Worm (Caenorhabditis elegans) whole organism, late embryonic: ENCODE results near the gene taf-13.
A peak's percentile ranks its signal among the peaks of the same experiment; 100 is the strongest.

Experiments
- C08G9.2 ChIP-seq: sonication (generic microtip); optimal IDR thresholded peaks from 2 replicates; lab custom pipeline; 2016; ENCODE audit warnings: mild to moderate bottlenecking, missing genetic modification characterization, moderate library complexity, missing compliant biosample characterization
- K02D7.2 ChIP-seq: sonication (generic microtip); optimal IDR thresholded peaks from 2 replicates; lab custom pipeline; 2017; ENCODE audit warnings: mild to moderate bottlenecking, missing genetic modification characterization, missing compliant biosample characterization
- T23F11.4 ChIP-seq: fragments of 200-800 bp; sonication (Bioruptor generic); optimal IDR thresholded peaks from 2 replicates; lab custom pipeline; 2018; ENCODE audit warnings: mild to moderate bottlenecking, missing genetic modification characterization, missing compliant biosample characterization
- Y22D7AL.16 ChIP-seq: sonication (generic microtip); optimal IDR thresholded peaks from 2 replicates; lab custom pipeline; 2016; ENCODE audit warnings: missing genetic modification characterization, missing compliant biosample characterization
- ahr-1 ChIP-seq: sonication (generic microtip); optimal IDR thresholded peaks from 2 replicates; lab custom pipeline; 2016; ENCODE audit warnings: missing genetic modification characterization, missing compliant biosample characterization
- ceh-22 ChIP-seq: sonication (generic microtip); optimal IDR thresholded peaks from 2 replicates; lab custom pipeline; 2017; ENCODE audit warnings: missing biosample characterization, missing genetic modification characterization
- ceh-24 ChIP-seq: sonication (generic microtip); optimal IDR thresholded peaks from 2 replicates; lab custom pipeline; 2016; ENCODE audit warnings: mild to moderate bottlenecking, missing genetic modification characterization, missing compliant biosample characterization
- ceh-30 ChIP-seq: fragments of 150-350 bp; optimal IDR thresholded peaks from 2 replicates; lab custom pipeline; 2014; ENCODE audit warnings: missing biosample characterization, missing genetic modification characterization
- ceh-48 ChIP-seq: sonication (generic microtip); optimal IDR thresholded peaks from 2 replicates; lab custom pipeline; 2016; ENCODE audit warnings: missing genetic modification characterization, inconsistent platforms, missing compliant biosample characterization
- dve-1 ChIP-seq: sonication (generic microtip); optimal IDR thresholded peaks from 2 replicates; lab custom pipeline; 2017; ENCODE audit warnings: antibody characterized with exemption, mild to moderate bottlenecking, missing genetic modification characterization, missing compliant biosample characterization
- elt-2 ChIP-seq: sonication (generic microtip); optimal IDR thresholded peaks from 2 replicates; lab custom pipeline; 2016; ENCODE audit warnings: missing genetic modification reagents, missing genetic modification characterization, missing compliant biosample characterization
- fax-1 ChIP-seq: sonication (generic microtip); optimal IDR thresholded peaks from 2 replicates; lab custom pipeline; 2016; ENCODE audit warnings: missing genotype, missing genetic modification characterization, missing compliant biosample characterization
- fkh-10 ChIP-seq: fragments of 150-350 bp; optimal IDR thresholded peaks from 2 replicates; lab custom pipeline; 2014; ENCODE audit warnings: missing biosample characterization, missing genetic modification reagents, missing genetic modification characterization
- fkh-6 ChIP-seq: sonication (generic microtip); optimal IDR thresholded peaks from 2 replicates; lab custom pipeline; 2016; ENCODE audit warnings: missing genetic modification characterization, missing compliant biosample characterization
- hlh-13 ChIP-seq: fragments of 200-800 bp; sonication (Bioruptor generic); optimal IDR thresholded peaks from 2 replicates; lab custom pipeline; 2018; ENCODE audit warnings: mild to moderate bottlenecking, missing genetic modification characterization, missing compliant biosample characterization
- hlh-8 ChIP-seq: sonication (generic microtip); optimal IDR thresholded peaks from 2 replicates; lab custom pipeline; 2016; ENCODE audit warnings: missing genotype, missing genetic modification characterization, missing compliant biosample characterization
- lim-6 ChIP-seq: sonication (generic microtip); optimal IDR thresholded peaks from 2 replicates; lab custom pipeline; 2016; ENCODE audit warnings: missing genetic modification characterization, missing compliant biosample characterization
- nfya-1 ChIP-seq: sonication (generic microtip); optimal IDR thresholded peaks from 2 replicates; lab custom pipeline; 2017; ENCODE audit warnings: missing genetic modification characterization, mild to moderate bottlenecking, missing compliant biosample characterization, antibody characterized with exemption, moderate library complexity
- nhr-232 ChIP-seq: sonication (generic microtip); optimal IDR thresholded peaks from 2 replicates; lab custom pipeline; 2016; ENCODE audit warnings: missing genetic modification characterization, missing compliant biosample characterization
- pat-9 ChIP-seq: fragments of 200-800 bp; sonication (Bioruptor generic); optimal IDR thresholded peaks from 2 replicates; lab custom pipeline; 2018; ENCODE audit warnings: mild to moderate bottlenecking, missing genetic modification characterization, moderate library complexity, missing compliant biosample characterization
- pax-1 ChIP-seq: fragments of 150-350 bp; optimal IDR thresholded peaks from 2 replicates; lab custom pipeline; 2014; ENCODE audit warnings: missing biosample characterization, missing genetic modification characterization
- pha-4 ChIP-seq: fragments of 150-350 bp; optimal IDR thresholded peaks from 2 replicates; lab custom pipeline; 2018; ENCODE audit warnings: missing biosample characterization, missing genetic modification reagents, missing genetic modification characterization
- ref-2 ChIP-seq: sonication (generic microtip); optimal IDR thresholded peaks from 2 replicates; lab custom pipeline; 2016; ENCODE audit warnings: missing genetic modification characterization, missing compliant biosample characterization
- tbx-2 ChIP-seq: sonication (generic microtip); optimal IDR thresholded peaks from 2 replicates; lab custom pipeline; 2016; ENCODE audit warnings: missing genetic modification characterization, missing compliant biosample characterization
- tbx-7 ChIP-seq: sonication (generic microtip); optimal IDR thresholded peaks from 2 replicates; lab custom pipeline; 2016; ENCODE audit warnings: missing genotype, missing genetic modification characterization, missing compliant biosample characterization
- unc-3 ChIP-seq, 2 experiments: fragments of 200-800 bp in 1 of 2; sonication (Bioruptor generic) in 1 of 2; sonication (generic microtip) in 1 of 2; conservative IDR thresholded peaks in 1 of 2; optimal IDR thresholded peaks in 1 of 2; 2 replicates each; pipeline versions ENCODE4 v1.3.6 to Lab custom; 2016 to 2022; ENCODE audit warnings: missing compliant biosample characterization in 2 of 2, missing genetic modification characterization in 2 of 2, missing genetic modification reagents in 1 of 2
- unc-42 ChIP-seq: sonication (generic microtip); optimal IDR thresholded peaks from 2 replicates; lab custom pipeline; 2016; ENCODE audit warnings: missing genotype, missing genetic modification characterization, missing compliant biosample characterization
- unc-86 ChIP-seq: sonication (generic microtip); optimal IDR thresholded peaks from 2 replicates; lab custom pipeline; 2016; ENCODE audit warnings: missing genetic modification characterization, missing compliant biosample characterization
- zip-5 ChIP-seq: sonication (generic microtip); optimal IDR thresholded peaks from 2 replicates; lab custom pipeline; 2016; ENCODE audit warnings: missing genetic modification characterization, missing compliant biosample characterization
- ztf-16 ChIP-seq: sonication (generic microtip); optimal IDR thresholded peaks from 2 replicates; lab custom pipeline; 2017; ENCODE audit warnings: missing genetic modification characterization, missing compliant biosample characterization

taf-13 gene

DNA sequence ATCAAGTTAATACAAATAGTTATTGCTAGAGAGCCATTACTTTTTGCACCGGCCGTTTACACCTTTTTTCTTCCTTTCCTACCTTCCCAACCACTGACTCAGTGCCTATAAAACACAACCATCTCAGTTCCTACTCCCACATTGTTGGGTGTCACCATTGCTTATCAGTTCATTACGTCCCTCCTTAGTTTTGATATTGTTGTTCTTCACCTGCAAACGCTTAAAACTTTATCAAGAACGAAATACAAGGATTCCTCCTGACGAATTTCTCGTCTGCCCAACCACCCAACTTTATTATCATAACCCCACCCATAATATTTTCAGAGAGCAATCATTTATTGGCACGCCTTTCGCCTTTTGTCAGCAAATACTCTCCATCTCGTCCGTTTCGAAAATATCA lies 21.7 kb upstream of the taf-13 start:
- no peak for TF ChIP-seq nhr-232
- peak; percentile 37 for TF ChIP-seq elt-2 (tag; lab: Kevin White, UChicago)

DNA sequence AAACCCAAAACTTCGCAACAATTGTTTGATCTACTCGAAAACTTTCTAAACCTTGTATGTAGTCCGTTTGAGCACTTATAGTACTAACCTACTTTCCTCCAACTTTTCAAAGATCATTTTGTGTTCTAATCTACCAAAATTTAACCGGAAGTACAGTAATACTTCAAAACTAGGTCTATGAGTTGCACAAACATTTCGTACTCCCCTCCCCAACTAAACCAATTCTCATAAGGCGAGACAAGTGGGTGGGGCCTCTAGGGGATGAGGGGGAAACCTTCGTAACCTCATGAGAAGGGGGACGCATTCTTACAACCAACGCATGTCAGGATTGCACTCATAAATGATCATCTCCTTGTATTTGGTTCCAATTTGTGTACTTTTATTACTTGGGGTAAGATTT lies 16.6 kb upstream of the taf-13 start, which contains the start of gene cutl-9:
cutl-9 (plus strand) TSS at position 301 of the 400 bp plus-strand sequence.
- TF ChIP-seq K02D7.2 (no peak), fax-1 (tag; lab: Kevin White, UChicago) (no peak), pax-1 (tag; lab: Kevin White, UChicago) (no peak)

DNA sequence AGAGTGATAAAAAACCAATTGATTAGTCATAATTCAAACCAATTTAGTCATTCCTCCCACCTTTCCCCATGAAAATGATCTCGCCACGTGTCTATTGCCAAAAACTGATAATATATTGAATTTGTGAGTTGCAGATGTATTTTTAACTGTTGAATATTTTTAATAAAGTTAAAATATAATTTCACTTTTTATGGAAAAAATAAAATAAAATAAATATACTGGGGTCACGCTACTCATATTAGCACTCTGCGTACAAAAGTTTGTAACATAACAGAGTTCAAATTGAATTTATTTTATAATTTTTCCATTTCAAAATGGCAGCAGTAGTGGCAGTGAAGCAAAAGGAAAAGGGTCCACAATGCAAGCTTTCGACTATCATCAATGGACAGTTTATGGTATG lies 12.7 kb upstream of the taf-13 start, which contains the start of gene C14A4.13:
C14A4.13 (plus strand) TSS at position 301 of the 400 bp plus-strand sequence.
- no peak for TF ChIP-seq Y22D7AL.16
- TF ChIP-seq zip-5 (tag; lab: Kevin White, UChicago): no peak
- TF ChIP-seq tbx-2 (tag; lab: Kevin White, UChicago): no peak
- no peak for TF ChIP-seq ceh-24 (tag; lab: Kevin White, UChicago)
- TF ChIP-seq unc-42: no peak
- no peak for TF ChIP-seq ztf-16 (tag; lab: Kevin White, UChicago)
- no peak for TF ChIP-seq ref-2 (tag; lab: Kevin White, UChicago)
- no peak for TF ChIP-seq lim-6 (tag; lab: Kevin White, UChicago)
- no peak for TF ChIP-seq ceh-22 (tag; lab: Kevin White, UChicago)
- no peak for TF ChIP-seq unc-86 (tag; lab: Kevin White, UChicago)
- TF ChIP-seq ceh-30 (tag; lab: Kevin White, UChicago): no peak
- TF ChIP-seq T23F11.4: no peak
- TF ChIP-seq unc-3 (GFP tag; conservative IDR thresholded peaks at IDR 0.05; lab: Robert Waterston, UW): no peak
- TF ChIP-seq unc-3 (tag; optimal IDR thresholded peaks at IDR 0.05; lab: Kevin White, UChicago): no peak
- TF ChIP-seq fkh-10 (GFP tag; lab: Kevin White, UChicago): no peak
- TF ChIP-seq hlh-13 (GFP tag; lab: Kevin White, UChicago): no peak
- TF ChIP-seq ahr-1 (tag; lab: Kevin White, UChicago): no peak
- TF ChIP-seq pha-4 (tag; lab: Kevin White, UChicago): no peak
- no peak for TF ChIP-seq hlh-8 (tag; lab: Kevin White, UChicago)

DNA sequence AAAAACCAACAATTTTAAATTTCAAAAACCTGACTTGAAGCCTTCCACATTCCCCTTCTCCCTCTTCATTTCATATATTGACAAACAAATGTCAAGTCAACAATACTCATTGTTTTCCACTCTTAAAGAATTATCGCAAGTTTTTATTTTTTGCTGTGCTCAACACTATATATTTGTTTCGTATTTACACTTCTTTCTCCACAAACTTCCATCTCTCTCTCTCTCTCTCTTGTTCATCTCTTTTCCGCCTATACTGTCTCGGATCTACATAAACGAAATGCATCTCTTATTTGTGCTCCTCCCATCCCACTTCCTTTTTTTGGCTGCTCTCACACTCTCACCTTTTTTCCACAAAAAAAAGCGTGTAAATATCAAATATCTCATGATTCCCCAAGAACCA lies 7.3 kb upstream of the taf-13 start, which contains the start of gene C14A4.12:
C14A4.12 (plus strand) TSS at position 301 of the 400 bp plus-strand sequence.
- no peak for TF ChIP-seq pat-9

DNA sequence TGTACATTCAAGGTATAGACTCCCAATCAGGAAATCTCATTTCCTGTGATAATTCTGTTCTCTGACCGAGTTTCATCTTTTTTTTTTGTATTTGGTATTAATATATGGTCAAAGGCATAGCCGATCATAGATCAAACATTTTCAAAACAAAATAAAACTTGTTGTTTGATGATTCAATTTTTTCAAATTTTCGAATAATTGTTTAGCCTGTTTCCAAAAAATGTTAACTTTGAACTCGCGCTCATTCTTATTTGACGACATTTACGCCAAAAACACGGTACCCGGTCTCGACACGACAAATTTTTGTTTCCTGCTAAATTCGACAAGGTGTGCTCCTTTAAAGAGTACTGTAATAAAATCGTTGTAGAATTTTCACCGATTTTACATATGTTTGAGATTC lies 3.4 kb upstream of the taf-13 start:
- TF ChIP-seq ahr-1 (tag; lab: Kevin White, UChicago) (no peak), Y22D7AL.16 (no peak), C08G9.2 (tag; lab: Kevin White, UChicago) (no peak), ceh-48 (tag; lab: Kevin White, UChicago) (no peak)

DNA sequence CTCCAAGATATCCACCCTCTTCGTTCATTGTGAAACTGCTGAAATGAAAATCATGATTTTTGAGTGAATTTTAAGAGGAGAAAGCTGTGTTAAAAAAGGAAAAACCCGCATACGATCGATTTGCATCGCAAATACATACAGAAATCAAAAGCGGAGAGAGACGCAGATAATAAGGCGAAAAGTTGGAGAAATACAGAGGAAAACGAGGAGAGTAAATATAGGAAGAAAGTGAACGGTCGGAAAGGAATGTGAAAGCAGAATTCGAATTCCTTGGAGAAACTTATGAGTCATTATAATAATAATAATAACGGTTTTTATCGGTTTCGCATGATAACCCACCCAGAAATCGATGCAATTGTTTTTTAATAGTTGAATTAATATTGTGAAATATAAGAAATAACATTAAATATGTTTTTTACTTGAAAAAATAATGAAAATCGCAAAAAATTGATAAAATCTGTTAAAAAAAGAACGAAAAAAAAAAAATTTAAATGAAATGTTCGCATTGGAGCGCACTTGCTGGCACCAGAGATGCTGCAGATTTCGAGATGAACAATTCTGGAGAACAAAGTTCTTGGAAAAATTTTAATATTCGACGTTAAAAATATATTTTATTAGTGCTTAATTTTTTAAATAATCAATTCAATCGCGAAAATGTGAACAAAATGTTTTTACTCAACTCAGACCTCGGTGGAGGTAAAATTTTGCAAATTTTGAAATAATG lies 2.0 kb upstream of the taf-13 start, which contains the start of gene ccm-3:
ccm-3 (minus strand) TSS at position 38 of the 724 bp plus-strand sequence.
- TF ChIP-seq fax-1 (tag; lab: Kevin White, UChicago) (no peak), nfya-1 (tag; lab: Kevin White, UChicago) (peak; percentile 21), tbx-7 (no peak), fkh-6 (tag; lab: Kevin White, UChicago) (no peak), ztf-16 (tag; lab: Kevin White, UChicago) (no peak), dve-1 (tag; lab: Kevin White, UChicago) (no peak)
- TF ChIP-seq, all 69 proteins: peak for 1
